Worm (Caenorhabditis elegans): ENCODE measurements around the gene hsp-25.

The hsp-25 gene

DNA sequence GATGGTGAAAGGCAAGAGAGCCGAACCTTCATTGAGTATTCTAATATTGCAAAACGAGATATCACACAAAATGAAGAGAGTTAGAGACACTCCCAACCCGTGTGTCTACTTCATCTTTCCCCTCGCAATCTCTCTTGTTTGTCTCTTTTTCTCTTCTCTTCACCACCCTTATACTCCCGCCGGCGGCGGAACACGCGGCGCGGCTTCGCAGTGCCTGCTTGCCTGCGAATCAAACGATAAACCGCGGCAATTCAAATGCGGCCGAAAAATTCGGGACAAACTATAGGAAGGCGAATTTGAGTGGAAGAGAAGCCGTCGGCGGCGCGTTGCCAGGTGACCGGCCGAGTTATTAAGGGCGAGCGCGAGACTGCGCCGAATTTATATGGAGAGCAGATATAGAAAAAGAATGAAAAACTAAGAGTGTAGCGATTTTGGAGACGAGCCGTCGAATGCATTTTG lies 54.8 kb downstream of the hsp-25 start, which contains the start of gene klp-13 (continued):
- TF ChIP-seq sox-4 (tag; optimal IDR thresholded peaks at IDR 0.05) = peak; percentile 65
- TF ChIP-seq mep-1 (tag; optimal IDR thresholded peaks at IDR 0.05) = peak; percentile 85
- peak; percentile 2 for TF ChIP-seq ama-1 (optimal IDR thresholded peaks at IDR 0.05)

All from whole organism, L1 larva.